Worm (Caenorhabditis elegans) whole organism, L3 larva: ENCODE measurements around the gene F59B2.14.

Experiments used
- R02D3.7 ChIP-seq: fragments of 150-350 bp; optimal IDR thresholded peaks from 2 replicates; lab custom pipeline; 2014; ENCODE audit warnings: missing biosample characterization, missing genetic modification characterization
- ceh-9 ChIP-seq: sonication (generic microtip); optimal IDR thresholded peaks from 2 replicates; lab custom pipeline; 2018; ENCODE audit warnings: missing biosample characterization, missing genetic modification characterization
- eor-1 ChIP-seq, 2 experiments: fragments of 150-350 bp; optimal IDR thresholded peaks; 2 replicates each; lab custom pipeline; 2014 to 2018; ENCODE audit warnings: missing biosample characterization in 2 of 2, missing genetic modification characterization in 2 of 2
- jun-1 ChIP-seq: fragments of 150-350 bp; optimal IDR thresholded peaks from 2 replicates; lab custom pipeline; 2014; ENCODE audit warnings: missing biosample characterization, missing genetic modification reagents, missing genetic modification characterization
- lin-15B ChIP-seq: fragments of 150-350 bp; optimal IDR thresholded peaks from 2 replicates; lab custom pipeline; 2014; ENCODE audit warnings: missing biosample characterization, missing genetic modification characterization
- nhr-11 ChIP-seq: fragments of 150-350 bp; optimal IDR thresholded peaks from 2 replicates; lab custom pipeline; 2014; ENCODE audit warnings: missing biosample characterization, missing genetic modification characterization
- nhr-237 ChIP-seq: fragments of 150-350 bp; optimal IDR thresholded peaks from 2 replicates; lab custom pipeline; 2014; ENCODE audit warnings: missing biosample characterization, missing genetic modification characterization
- nhr-28 ChIP-seq: fragments of 150-350 bp; optimal IDR thresholded peaks from 2 replicates; lab custom pipeline; 2014; ENCODE audit warnings: missing biosample characterization, missing genetic modification characterization
- nhr-67 ChIP-seq: fragments of 150-350 bp; optimal IDR thresholded peaks from 2 replicates; lab custom pipeline; 2014; ENCODE audit warnings: missing biosample characterization, missing genetic modification characterization
- nhr-77 ChIP-seq: fragments of 150-350 bp; optimal IDR thresholded peaks from 2 replicates; lab custom pipeline; 2014; ENCODE audit warnings: missing biosample characterization, missing genetic modification characterization
- snpc-4 ChIP-seq: fragments of 150-350 bp; optimal IDR thresholded peaks from 2 replicates; lab custom pipeline; 2014; ENCODE audit warnings: missing biosample characterization, missing genetic modification characterization
- unc-62 ChIP-seq: fragments of 150-350 bp; sonication (generic microtip); optimal IDR thresholded peaks from 4 replicates; lab custom pipeline; 2014; ENCODE audit warnings: missing biosample characterization, missing genetic modification reagents, missing genetic modification characterization
- ztf-4 ChIP-seq: fragments of 150-350 bp; optimal IDR thresholded peaks from 2 replicates; lab custom pipeline; 2014; ENCODE audit warnings: missing biosample characterization, missing genetic modification characterization

- TF ChIP-seq nhr-11, result no peak
- TF ChIP-seq unc-62 (GFP tag; lab: Kevin White, UChicago), result no peak
- TF ChIP-seq nhr-237 (tag; lab: Kevin White, UChicago), result no peak
- TF ChIP-seq ceh-9 (tag; lab: Kevin White, UChicago), result no peak
- TF ChIP-seq lin-15B (tag; lab: Kevin White, UChicago), result no peak
- no peak for TF ChIP-seq nhr-67 (tag; lab: Kevin White, UChicago)
- TF ChIP-seq ztf-4 (tag; lab: Kevin White, UChicago), result no peak
- TF ChIP-seq nhr-77 (tag; lab: Kevin White, UChicago), result no peak
- TF ChIP-seq jun-1 (tag; lab: Kevin White, UChicago), result no peak
- TF ChIP-seq R02D3.7 (tag; lab: Kevin White, UChicago), result no peak
- no peak for TF ChIP-seq eor-1 (tag; optimal IDR thresholded peaks at IDR 0.05; lab: Kevin White, UChicago)
- no peak for TF ChIP-seq nhr-28
- TF ChIP-seq snpc-4 (tag; lab: Kevin White, UChicago), result no peak
Observed at ce11 chrIII:8973163-8973562, 49.3 kb downstream of the F59B2.14 start.
